Fruit fly (Drosophila melanogaster) whole organism, embryonic: ENCODE measurements around the gene CG42571.

Experiments
- B-H2 ChIP-seq: fragments of 200-800 bp; sonication (Bioruptor generic); optimal IDR thresholded peaks from 2 replicates; lab custom pipeline; 2018; ENCODE audit warnings: missing biosample characterization, mild to moderate bottlenecking, missing genetic modification characterization
- Blimp-1 ChIP-seq: fragments of 200-800 bp; sonication (Bioruptor generic); optimal IDR thresholded peaks from 3 replicates; lab custom pipeline; 2018; ENCODE audit warnings: missing biosample characterization, missing genetic modification characterization, mild to moderate bottlenecking, moderate library complexity, missing genetic modification reagents
- CG10147 ChIP-seq: fragments of 200-800 bp; sonication (Bioruptor generic); optimal IDR thresholded peaks from 2 replicates; lab custom pipeline; 2019; ENCODE audit warnings: missing biosample characterization, mild to moderate bottlenecking, missing genetic modification characterization, moderate library complexity
- CG10979 ChIP-seq: fragments of 200-800 bp; sonication (Bioruptor generic); optimal IDR thresholded peaks from 2 replicates; lab custom pipeline; 2018; ENCODE audit warnings: missing biosample characterization, mild to moderate bottlenecking, missing genetic modification characterization, moderate library complexity
- CG11093 ChIP-seq: fragments of 200-800 bp; sonication (Bioruptor generic); IDR thresholded peaks from 3 replicates; pipeline ENCODE4 v1.3.6; 2022; ENCODE audit warnings: missing biosample characterization, missing genetic modification characterization
- CG11456 ChIP-seq: fragments of 200-800 bp; sonication (Bioruptor generic); IDR thresholded peaks from 3 replicates; pipeline ENCODE4 v1.3.6; 2022; ENCODE audit warnings: missing biosample characterization, missing genetic modification characterization
- CG1233 ChIP-seq: fragments of 200-800 bp; sonication (Bioruptor generic); optimal IDR thresholded peaks from 4 replicates; lab custom pipeline; 2018; ENCODE audit warnings: missing biosample characterization, mild to moderate bottlenecking, missing genetic modification characterization
- CG13296 ChIP-seq: fragments of 200-800 bp; sonication (Bioruptor generic); optimal IDR thresholded peaks from 3 replicates; lab custom pipeline; 2018; ENCODE audit warnings: missing biosample characterization, mild to moderate bottlenecking, missing genetic modification characterization
- CG13775 ChIP-seq: fragments of 200-800 bp; sonication (Bioruptor generic); optimal IDR thresholded peaks from 3 replicates; lab custom pipeline; 2017; ENCODE audit warnings: missing biosample characterization, mild to moderate bottlenecking, missing genetic modification characterization
- CG1602 ChIP-seq: fragments of 200-800 bp; sonication (Bioruptor generic); optimal IDR thresholded peaks from 3 replicates; lab custom pipeline; 2016; ENCODE audit warnings: missing biosample characterization, missing genetic modification characterization
- CG17361 ChIP-seq: fragments of 200-800 bp; sonication (Bioruptor generic); IDR thresholded peaks from 3 replicates; pipeline ENCODE4 v1.3.6; 2022; ENCODE audit warnings: missing biosample characterization, missing genetic modification characterization
- CG17802 ChIP-seq: fragments of 200-800 bp; sonication (Bioruptor generic); optimal IDR thresholded peaks from 2 replicates; lab custom pipeline; 2018; ENCODE audit warnings: missing biosample characterization, mild to moderate bottlenecking, missing genetic modification characterization, moderate library complexity
- CG18619 ChIP-seq: fragments of 200-800 bp; sonication (Bioruptor generic); optimal IDR thresholded peaks from 3 replicates; lab custom pipeline; 2017; ENCODE audit warnings: missing biosample characterization, mild to moderate bottlenecking, missing genetic modification characterization
- CG2712 ChIP-seq: fragments of 200-800 bp; optimal IDR thresholded peaks from 3 replicates; lab custom pipeline; 2019; ENCODE audit warnings: missing biosample characterization, mild to moderate bottlenecking, missing genetic modification characterization, moderate library complexity
- CG34422 ChIP-seq: fragments of 200-800 bp; sonication (Bioruptor generic); IDR thresholded peaks from 3 replicates; pipeline ENCODE4 v1.3.6; 2022; ENCODE audit warnings: missing biosample characterization, missing genetic modification characterization
- CG4360 ChIP-seq: fragments of 200-800 bp; sonication (Bioruptor generic); IDR thresholded peaks from 2 replicates; pipeline ENCODE4 v1.3.6; 2022; ENCODE audit warnings: missing biosample characterization, missing genetic modification characterization
- CG6813 ChIP-seq: fragments of 200-800 bp; sonication (Bioruptor generic); optimal IDR thresholded peaks from 2 replicates; lab custom pipeline; 2017; ENCODE audit warnings: missing biosample characterization, missing genetic modification characterization, mild to moderate bottlenecking, moderate library complexity, missing genetic modification reagents
- CG8944 ChIP-seq: fragments of 200-800 bp; sonication (Bioruptor generic); optimal IDR thresholded peaks from 3 replicates; lab custom pipeline; 2016; ENCODE audit warnings: missing biosample characterization, missing genetic modification characterization
- CG9797 ChIP-seq: fragments of 200-800 bp; sonication (Bioruptor generic); optimal IDR thresholded peaks from 3 replicates; lab custom pipeline; 2018; ENCODE audit warnings: missing biosample characterization, mild to moderate bottlenecking, missing genetic modification characterization
- CG9932 ChIP-seq: fragments of 200-800 bp; sonication (Bioruptor generic); IDR thresholded peaks from 2 replicates; pipeline ENCODE4 v1.3.6; 2022; ENCODE audit warnings: missing biosample characterization, missing genetic modification characterization
- CHES-1-like ChIP-seq: fragments of 200-800 bp; sonication (Bioruptor generic); optimal IDR thresholded peaks from 2 replicates; lab custom pipeline; 2016; ENCODE audit warnings: missing biosample characterization, missing genetic modification characterization
- Eip74EF ChIP-seq, 2 experiments: fragments of 200-800 bp in 1 of 2; fragments of >200 bp in 1 of 2; sonication (Bioruptor generic) in 1 of 2; optimal IDR thresholded peaks; 2 replicates each; lab custom pipeline; 2017 to 2019; ENCODE audit warnings: missing biosample characterization in 2 of 2, missing genetic modification characterization in 2 of 2, mild to moderate bottlenecking in 1 of 2, moderate library complexity in 1 of 2
- H15 ChIP-seq: fragments of 200-800 bp; sonication (Bioruptor generic); IDR thresholded peaks from 3 replicates; pipeline ENCODE4 v1.3.6; 2022; ENCODE audit warnings: missing biosample characterization, missing genetic modification characterization
- Med ChIP-seq: fragments of 200-800 bp; sonication (Bioruptor generic); peaks from one replicate; lab custom pipeline; 2016; ENCODE audit warnings: missing biosample characterization, missing genetic modification characterization, mild to moderate bottlenecking, inconsistent platforms, moderate library complexity
- PHDP ChIP-seq: fragments of 200-800 bp; sonication (Bioruptor generic); optimal IDR thresholded peaks from 3 replicates; lab custom pipeline; 2018; ENCODE audit warnings: missing biosample characterization, mild to moderate bottlenecking, missing genetic modification characterization, moderate library complexity
- Pdp1 ChIP-seq, 2 experiments: fragments of 200-800 bp; sonication (Bioruptor generic); optimal IDR thresholded peaks; 3 replicates each; lab custom pipeline; 2016; ENCODE audit warnings: missing biosample characterization in 2 of 2, missing genetic modification characterization in 2 of 2, mild to moderate bottlenecking in 1 of 2, moderate library complexity in 1 of 2
- Six4 ChIP-seq: fragments of 200-800 bp; sonication (Bioruptor generic); optimal IDR thresholded peaks from 2 replicates; lab custom pipeline; 2016; ENCODE audit warnings: missing biosample characterization, missing genetic modification characterization
- Sox100B ChIP-seq: fragments of 200-800 bp; sonication (Bioruptor generic); optimal IDR thresholded peaks from 3 replicates; lab custom pipeline; 2018; ENCODE audit warnings: missing biosample characterization, mild to moderate bottlenecking, missing genetic modification characterization
- Sox102F ChIP-seq: fragments of 200-800 bp; sonication (Bioruptor generic); optimal IDR thresholded peaks from 2 replicates; lab custom pipeline; 2018; ENCODE audit warnings: missing biosample characterization, mild to moderate bottlenecking, missing genetic modification characterization, moderate library complexity
- abd-A ChIP-seq: fragments of 200-800 bp; sonication (Bioruptor generic); optimal IDR thresholded peaks from 3 replicates; lab custom pipeline; 2019; ENCODE audit warnings: missing biosample characterization, mild to moderate bottlenecking, missing genetic modification characterization, moderate library complexity
- az2 ChIP-seq: fragments of 200-800 bp; sonication (Bioruptor generic); optimal IDR thresholded peaks from 3 replicates; lab custom pipeline; 2016; ENCODE audit warnings: missing biosample characterization, missing genetic modification characterization
- bsh ChIP-seq, 2 experiments: fragments of 200-800 bp; sonication (Bioruptor generic); optimal IDR thresholded peaks; 2 replicates each; lab custom pipeline; 2017 to 2018; ENCODE audit warnings: mild to moderate bottlenecking in 2 of 2, missing biosample characterization in 2 of 2, missing genetic modification characterization in 2 of 2, moderate library complexity in 1 of 2
- cad ChIP-seq: fragments of >200 bp; optimal IDR thresholded peaks from 2 replicates; lab custom pipeline; 2017; ENCODE audit warnings: missing biosample characterization, missing genetic modification characterization
- danr ChIP-seq: fragments of 200-800 bp; sonication (Bioruptor generic); IDR thresholded peaks from 2 replicates; pipeline ENCODE4 v1.3.6; 2022; ENCODE audit warnings: missing biosample characterization, missing genetic modification characterization
- fd3F ChIP-seq: fragments of 200-800 bp; sonication (Bioruptor generic); optimal IDR thresholded peaks from 2 replicates; lab custom pipeline; 2018; ENCODE audit warnings: missing biosample characterization, mild to moderate bottlenecking, missing genetic modification characterization, moderate library complexity
- grau ChIP-seq: fragments of 200-800 bp; optimal IDR thresholded peaks from 3 replicates; lab custom pipeline; 2019; ENCODE audit warnings: missing biosample characterization, mild to moderate bottlenecking, missing genetic modification characterization, moderate library complexity
- ind ChIP-seq: fragments of 200-800 bp; sonication (Bioruptor generic); optimal IDR thresholded peaks from 3 replicates; lab custom pipeline; 2016; ENCODE audit warnings: missing biosample characterization, missing genetic modification characterization
- insv ChIP-seq, 2 experiments: fragments of 200-800 bp; sonication (Bioruptor generic); optimal IDR thresholded peaks; 3 replicates each; lab custom pipeline; 2016 to 2018; ENCODE audit warnings: missing biosample characterization in 2 of 2, missing genetic modification characterization in 2 of 2
- inv ChIP-seq: fragments of 200-800 bp; sonication (Bioruptor generic); IDR thresholded peaks from 2 replicates; pipeline ENCODE4 v1.3.6; 2022; ENCODE audit warnings: missing biosample characterization, missing genetic modification characterization; ENCODE audit not compliant: partially characterized antibody
- ken ChIP-seq: fragments of 200-800 bp; sonication (Bioruptor generic); IDR thresholded peaks from 3 replicates; pipeline ENCODE4 v1.3.6; 2022; ENCODE audit warnings: missing biosample characterization, missing genetic modification characterization
- kni ChIP-seq: fragments of 200-800 bp; sonication (Bioruptor generic); optimal IDR thresholded peaks from 3 replicates; lab custom pipeline; 2017; ENCODE audit warnings: mild to moderate bottlenecking, missing biosample characterization, missing genetic modification reagents, missing genetic modification characterization
- lab ChIP-seq: fragments of 200-800 bp; sonication (Bioruptor generic); optimal IDR thresholded peaks from 3 replicates; lab custom pipeline; 2017; ENCODE audit warnings: missing biosample characterization, missing genetic modification characterization, mild to moderate bottlenecking, moderate library complexity, missing genetic modification reagents
- nmo ChIP-seq: fragments of 200-800 bp; sonication (Bioruptor generic); optimal IDR thresholded peaks from 2 replicates; lab custom pipeline; 2018; ENCODE audit warnings: missing biosample characterization, mild to moderate bottlenecking, missing genetic modification characterization, moderate library complexity
- oc ChIP-seq: fragments of 200-800 bp; sonication (Bioruptor generic); optimal IDR thresholded peaks from 2 replicates; lab custom pipeline; 2018; ENCODE audit warnings: missing biosample characterization, mild to moderate bottlenecking, missing genetic modification characterization, moderate library complexity
- phol ChIP-seq: fragments of 200-800 bp; sonication (Bioruptor generic); optimal IDR thresholded peaks from 3 replicates; lab custom pipeline; 2018; ENCODE audit warnings: missing biosample characterization, mild to moderate bottlenecking, missing genetic modification characterization, moderate library complexity
- run ChIP-seq: fragments of 200-800 bp; sonication (Bioruptor generic); optimal IDR thresholded peaks from 3 replicates; lab custom pipeline; 2018; ENCODE audit warnings: missing biosample characterization, mild to moderate bottlenecking, missing genetic modification characterization
- z ChIP-seq: fragments of 200-800 bp; sonication (Bioruptor generic); IDR thresholded peaks from 3 replicates; pipeline ENCODE4 v1.3.6; 2022; ENCODE audit warnings: missing biosample characterization, missing genetic modification characterization

Gene CG42571

DNA sequence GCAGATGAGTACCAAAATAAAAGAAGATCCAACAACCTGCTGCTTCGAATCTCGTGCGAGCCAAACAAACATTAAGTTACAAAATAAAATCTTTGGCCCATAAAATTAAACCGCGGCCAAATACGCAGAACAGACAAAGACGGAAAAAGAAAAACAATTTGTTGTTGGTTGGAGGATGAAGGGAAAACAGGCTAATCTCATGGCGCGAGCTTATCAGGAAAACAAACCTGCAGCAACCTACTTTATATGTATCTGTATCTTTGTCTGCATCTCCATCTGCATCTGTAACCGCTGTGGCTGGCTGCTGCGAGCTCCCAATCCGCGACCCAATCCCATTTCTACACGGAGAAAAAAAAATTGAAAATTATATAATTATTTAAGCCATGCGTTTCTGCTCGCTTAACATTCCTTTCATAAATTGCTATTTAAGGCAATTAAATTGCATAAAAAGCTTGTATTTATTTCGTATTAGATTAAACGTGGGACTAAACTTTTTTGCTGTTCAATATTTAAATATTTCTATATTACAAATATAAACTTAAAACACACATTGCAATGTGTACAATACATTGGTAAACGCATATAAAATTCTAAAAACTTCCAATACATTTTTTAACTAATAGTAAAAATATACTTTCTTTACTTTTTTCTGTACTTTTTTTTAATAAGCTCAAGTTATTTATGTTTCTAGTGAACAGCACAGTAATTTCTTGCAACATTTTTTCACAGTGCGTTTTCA, 23.3 kb upstream of the CG42571 start (continued):
- TF ChIP-seq CHES-1-like (GFP tag; lab: Kevin White, UChicago), result no peak
- no peak for TF ChIP-seq CG6813 (GFP tag; lab: Kevin White, UChicago)
- TF ChIP-seq CG10979 (tag; lab: Kevin White, UChicago), result peak; percentile 78
- TF ChIP-seq phol (tag; lab: Kevin White, UChicago), result peak; percentile 78
- TF ChIP-seq az2 (GFP tag; lab: Kevin White, UChicago), result peak; percentile 51
- peak; percentile 77 for TF ChIP-seq Sox100B (GFP tag; lab: Kevin White, UChicago)
- TF ChIP-seq bsh (GFP tag; optimal IDR thresholded peaks at IDR 0.05; lab: Kevin White, UChicago), result peak in 1 of 2 experiments; percentile 41
- peak; percentile 15 for TF ChIP-seq ind (GFP tag; lab: Kevin White, UChicago)
- TF ChIP-seq CG9932 (GFP tag; lab: Robert Waterston, UW), result no peak
- TF ChIP-seq abd-A (tag; lab: Kevin White, UChicago), result peak; percentile 46
- TF ChIP-seq CG13775 (GFP tag; lab: Kevin White, UChicago), result peak; percentile 34
- peak; percentile 45 for TF ChIP-seq CG1602 (GFP tag; lab: Kevin White, UChicago)
- TF ChIP-seq kni (GFP tag; lab: Kevin White, UChicago), result peak; percentile 60
- no peak for TF ChIP-seq CG8944 (GFP tag; lab: Kevin White, UChicago)
- TF ChIP-seq grau (tag; lab: Kevin White, UChicago), result peak; percentile 36
- peak; percentile 68 for TF ChIP-seq CG2712 (tag; lab: Kevin White, UChicago)
- TF ChIP-seq cad (GFP tag; lab: Kevin White, UChicago), result no peak
- peak; percentile 22; the same call in 1 of the 3 replicates for TF ChIP-seq CG11093
- no peak for TF ChIP-seq z (GFP tag; lab: Robert Waterston, UW)
- TF ChIP-seq CG17802 (tag; lab: Kevin White, UChicago), result no peak
- TF ChIP-seq danr (GFP tag; lab: Robert Waterston, UW), result no peak
- peak in 1 of 2 experiments; percentile 35 for TF ChIP-seq Pdp1 (GFP tag; optimal IDR thresholded peaks at IDR 0.05; lab: Kevin White, UChicago)
- no peak for TF ChIP-seq CG34422
- TF ChIP-seq run, result peak; percentile 0
- peak; percentile 36 for TF ChIP-seq Blimp-1 (GFP tag; lab: Kevin White, UChicago)
- TF ChIP-seq Six4 (GFP tag; lab: Kevin White, UChicago), result peak; percentile 3
- TF ChIP-seq, all 482 proteins: peak for 97

DNA sequence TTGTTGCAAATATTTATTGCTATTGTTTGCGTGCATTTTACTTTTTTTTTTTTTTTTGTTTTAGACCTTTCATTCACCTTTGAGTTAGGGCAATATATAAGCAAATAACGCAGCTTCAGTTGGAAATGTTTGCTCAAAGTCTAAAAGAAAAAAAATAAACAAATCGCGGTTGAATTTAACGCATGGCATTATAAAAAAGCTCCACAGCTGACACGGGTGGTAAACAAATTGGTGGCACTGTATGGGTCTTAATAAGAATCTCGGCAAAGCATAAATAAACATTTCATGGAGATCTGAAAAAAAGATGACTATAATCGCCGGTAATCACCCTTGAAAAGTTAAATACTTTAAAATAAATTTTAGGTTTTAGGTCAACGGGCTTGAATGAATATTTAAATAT, 21.8 kb upstream of the CG42571 start:
- TF ChIP-seq oc (tag; lab: Kevin White, UChicago) (peak; percentile 48), nmo (no peak), Pdp1 (GFP tag; optimal IDR thresholded peaks at IDR 0.05; lab: Kevin White, UChicago) (no peak), insv (GFP tag; optimal IDR thresholded peaks at IDR 0.05; lab: Kevin White, UChicago) (no peak), fd3F (GFP tag; lab: Kevin White, UChicago) (no peak), H15 (GFP tag; lab: Robert Waterston, UW) (no peak), Eip74EF (GFP tag; optimal IDR thresholded peaks at IDR 0.05; lab: Kevin White, UChicago) (no peak), CG13296 (GFP tag; lab: Kevin White, UChicago) (peak; percentile 38), CG11456 (GFP tag; lab: Robert Waterston, UW) (no peak), inv (no peak), ken (GFP tag; lab: Robert Waterston, UW) (no peak), az2 (GFP tag; lab: Kevin White, UChicago) (no peak), CG4360 (no peak), Med (GFP tag; lab: Kevin White, UChicago) (peak; percentile 59), PHDP (peak; percentile 12), CG10147 (GFP tag; lab: Kevin White, UChicago) (no peak), CG9797 (no peak), lab (GFP tag; lab: Kevin White, UChicago) (peak; percentile 21), CG1233 (GFP tag; lab: Kevin White, UChicago) (peak; percentile 27), B-H2 (no peak), CG17361 (GFP tag; lab: Robert Waterston, UW) (no peak), Sox102F (GFP tag; lab: Kevin White, UChicago) (peak; percentile 4), CG18619 (peak; percentile 5)
